Worm (Caenorhabditis elegans) whole organism, early embryonic: ENCODE results near the gene Y55B1AR.4.

Experiments
- B0310.2 ChIP-seq: sonication (generic microtip); optimal IDR thresholded peaks from 2 replicates; lab custom pipeline; 2016; ENCODE audit warnings: mild to moderate bottlenecking, missing genetic modification characterization, missing compliant biosample characterization
- F13C5.2 ChIP-seq: sonication (generic microtip); optimal IDR thresholded peaks from 2 replicates; lab custom pipeline; 2017; ENCODE audit warnings: mild to moderate bottlenecking, missing genetic modification characterization, inconsistent platforms, missing compliant biosample characterization
- aly-1 ChIP-seq: sonication (generic microtip); optimal IDR thresholded peaks from 2 replicates; lab custom pipeline; 2016; ENCODE audit warnings: missing genetic modification characterization, missing compliant biosample characterization
- ama-1 ChIP-seq: fragments of 150-350 bp; optimal IDR thresholded peaks from 2 replicates; lab custom pipeline; 2014
- ceh-13 ChIP-seq: fragments of 200-800 bp; sonication (Bioruptor generic); optimal IDR thresholded peaks from 2 replicates; lab custom pipeline; 2018; ENCODE audit warnings: mild to moderate bottlenecking, missing genetic modification characterization, missing compliant biosample characterization
- ceh-36 ChIP-seq: sonication (generic microtip); optimal IDR thresholded peaks from 2 replicates; lab custom pipeline; 2016; ENCODE audit warnings: missing genetic modification characterization, inconsistent platforms, missing compliant biosample characterization
- ets-7 ChIP-seq: sonication (generic microtip); optimal IDR thresholded peaks from 2 replicates; lab custom pipeline; 2016; ENCODE audit warnings: missing genotype, missing genetic modification characterization, missing compliant biosample characterization
- flt-1 ChIP-seq: fragments of 200-800 bp; sonication (Bioruptor generic); IDR thresholded peaks from 2 replicates; pipeline ENCODE4 v1.3.6; 2022; ENCODE audit warnings: missing genetic modification characterization, missing compliant biosample characterization
- hmbx-1 ChIP-seq: sonication (generic microtip); optimal IDR thresholded peaks from 2 replicates; lab custom pipeline; 2016; ENCODE audit warnings: mild to moderate bottlenecking, missing genetic modification characterization, missing compliant biosample characterization
- hmg-4 ChIP-seq: fragments of 200-800 bp; sonication (Bioruptor generic); optimal IDR thresholded peaks from 2 replicates; lab custom pipeline; 2018; ENCODE audit warnings: mild to moderate bottlenecking, missing genetic modification characterization, missing compliant biosample characterization
- hnd-1 ChIP-seq: sonication (generic microtip); optimal IDR thresholded peaks from 2 replicates; lab custom pipeline; 2016; ENCODE audit warnings: missing genetic modification characterization, missing compliant biosample characterization
- pes-1 ChIP-seq: fragments of 200-800 bp; sonication (Bioruptor generic); IDR thresholded peaks from 2 replicates; pipeline ENCODE4 v1.3.6; 2022; ENCODE audit warnings: missing genetic modification reagents, missing genetic modification characterization, missing compliant biosample characterization
- scrt-1 ChIP-seq: fragments of 200-800 bp; sonication (Bioruptor generic); IDR thresholded peaks from 2 replicates; pipeline ENCODE4 v1.3.6; 2022; ENCODE audit warnings: missing genetic modification characterization, missing compliant biosample characterization
- sea-1 ChIP-seq: fragments of 200-800 bp; sonication (Bioruptor generic); conservative IDR thresholded peaks from 2 replicates; pipeline ENCODE4 v1.3.6; 2022; ENCODE audit warnings: missing genetic modification characterization, missing compliant biosample characterization
- tbx-11 ChIP-seq: fragments of 200-800 bp; sonication (Bioruptor generic); IDR thresholded peaks from 2 replicates; pipeline ENCODE4 v1.3.6; 2022; ENCODE audit warnings: missing genetic modification characterization, missing compliant biosample characterization
- tbx-37 ChIP-seq: fragments of 200-800 bp; sonication (Bioruptor generic); conservative IDR thresholded peaks from 2 replicates; pipeline ENCODE4 v1.3.6; 2022; ENCODE audit warnings: missing genetic modification reagents, missing genetic modification characterization, missing compliant biosample characterization
- tra-4 ChIP-seq: sonication (generic microtip); optimal IDR thresholded peaks from 2 replicates; lab custom pipeline; 2017; ENCODE audit warnings: missing genetic modification characterization, missing compliant biosample characterization

Y55B1AR.4 gene

ce11 chrIII:628942-629341 is 23.6 kb upstream of the Y55B1AR.4 start:
- TF ChIP-seq pes-1 (GFP tag; lab: Robert Waterston, UW) (peak; percentile 62; the same call in 1 of the 2 replicates), scrt-1 (GFP tag; lab: Robert Waterston, UW) (peak; percentile 75), tbx-11 (GFP tag; lab: Robert Waterston, UW) (peak; percentile 46; the same call in 1 of the 2 replicates), tbx-37 (GFP tag; lab: Robert Waterston, UW) (peak; percentile 47)

- TF ChIP-seq flt-1 (no peak), hmg-4 (no peak), scrt-1 (GFP tag; lab: Robert Waterston, UW) (no peak), F13C5.2 (tag; lab: Kevin White, UChicago) (no peak), tra-4 (tag; lab: Kevin White, UChicago) (no peak), hmbx-1 (no peak), pes-1 (GFP tag; lab: Robert Waterston, UW) (no peak), ceh-13 (GFP tag; lab: Kevin White, UChicago) (no peak)
These were observed 22.5 kb upstream of the Y55B1AR.4 start, which contains the start of gene T19C3.5 for ce11 chrIII:627838-628237. Gene T19C3.5, minus strand, starts transcription at chrIII:627938.

ce11 chrIII:626091-626490 is 20.8 kb upstream of the Y55B1AR.4 start:
- TF ChIP-seq B0310.2 (no peak), hmbx-1 (no peak), aly-1 (tag; lab: Kevin White, UChicago) (no peak), ceh-36 (tag; lab: Kevin White, UChicago) (no peak), hmg-4 (no peak), ets-7 (tag; lab: Kevin White, UChicago) (no peak), scrt-1 (GFP tag; lab: Robert Waterston, UW) (no peak), hnd-1 (tag; lab: Kevin White, UChicago) (no peak), tra-4 (tag; lab: Kevin White, UChicago) (no peak), F13C5.2 (tag; lab: Kevin White, UChicago) (no peak), tbx-37 (GFP tag; lab: Robert Waterston, UW) (no peak), pes-1 (GFP tag; lab: Robert Waterston, UW) (no peak), ceh-13 (GFP tag; lab: Kevin White, UChicago) (no peak)

- TF ChIP-seq hmg-4 (peak; percentile 71), ama-1 (lab: Kevin White, UChicago) (no peak), F13C5.2 (tag; lab: Kevin White, UChicago) (peak; percentile 54)
These were observed 18.4 kb upstream of the Y55B1AR.4 start for ce11 chrIII:623754-624153.

- no peak for TF ChIP-seq hnd-1 (tag; lab: Kevin White, UChicago)
- TF ChIP-seq ets-7 (tag; lab: Kevin White, UChicago) = no peak
- TF ChIP-seq tbx-11 (GFP tag; lab: Robert Waterston, UW) = no peak
- TF ChIP-seq flt-1 = no peak
- no peak for TF ChIP-seq tra-4 (tag; lab: Kevin White, UChicago)
- no peak for TF ChIP-seq pes-1 (GFP tag; lab: Robert Waterston, UW)
- TF ChIP-seq F13C5.2 (tag; lab: Kevin White, UChicago) = no peak
- no peak for TF ChIP-seq scrt-1 (GFP tag; lab: Robert Waterston, UW)
- TF ChIP-seq ama-1 (lab: Kevin White, UChicago) = no peak
- TF ChIP-seq aly-1 (tag; lab: Kevin White, UChicago) = no peak
- no peak for TF ChIP-seq ceh-13 (GFP tag; lab: Kevin White, UChicago)
- no peak for TF ChIP-seq hmbx-1
- TF ChIP-seq tbx-37 (GFP tag; lab: Robert Waterston, UW) = no peak
- TF ChIP-seq ceh-36 (tag; lab: Kevin White, UChicago) = no peak
- no peak for TF ChIP-seq B0310.2
- TF ChIP-seq sea-1 (GFP tag; lab: Robert Waterston, UW) = no peak
- no peak for TF ChIP-seq hmg-4
These were observed 14.9 kb upstream of the Y55B1AR.4 start, which contains the start of gene T19C3.4 for ce11 chrIII:620204-620718. Gene T19C3.4, minus strand, starts transcription at chrIII:620254.

ce11 chrIII:617467-617866 is 12.2 kb upstream of the Y55B1AR.4 start, which contains the start of gene T19C3.2:
Gene T19C3.2, minus strand, starts transcription at chrIII:617567.
- TF ChIP-seq ceh-13 (GFP tag; lab: Kevin White, UChicago) = no peak
- no peak for TF ChIP-seq tra-4 (tag; lab: Kevin White, UChicago)
- no peak for TF ChIP-seq pes-1 (GFP tag; lab: Robert Waterston, UW)
- no peak for TF ChIP-seq scrt-1 (GFP tag; lab: Robert Waterston, UW)
- TF ChIP-seq hnd-1 (tag; lab: Kevin White, UChicago) = no peak
- no peak for TF ChIP-seq flt-1
- no peak for TF ChIP-seq ets-7 (tag; lab: Kevin White, UChicago)
- no peak for TF ChIP-seq B0310.2
- no peak for TF ChIP-seq ama-1 (lab: Kevin White, UChicago)
- TF ChIP-seq hmbx-1 = no peak
- TF ChIP-seq ceh-36 (tag; lab: Kevin White, UChicago) = no peak
- TF ChIP-seq tbx-11 (GFP tag; lab: Robert Waterston, UW) = no peak
- TF ChIP-seq hmg-4 = no peak
- TF ChIP-seq F13C5.2 (tag; lab: Kevin White, UChicago) = no peak
- no peak for TF ChIP-seq sea-1 (GFP tag; lab: Robert Waterston, UW)
- TF ChIP-seq tbx-37 (GFP tag; lab: Robert Waterston, UW) = no peak
- TF ChIP-seq aly-1 (tag; lab: Kevin White, UChicago) = no peak

DNA sequence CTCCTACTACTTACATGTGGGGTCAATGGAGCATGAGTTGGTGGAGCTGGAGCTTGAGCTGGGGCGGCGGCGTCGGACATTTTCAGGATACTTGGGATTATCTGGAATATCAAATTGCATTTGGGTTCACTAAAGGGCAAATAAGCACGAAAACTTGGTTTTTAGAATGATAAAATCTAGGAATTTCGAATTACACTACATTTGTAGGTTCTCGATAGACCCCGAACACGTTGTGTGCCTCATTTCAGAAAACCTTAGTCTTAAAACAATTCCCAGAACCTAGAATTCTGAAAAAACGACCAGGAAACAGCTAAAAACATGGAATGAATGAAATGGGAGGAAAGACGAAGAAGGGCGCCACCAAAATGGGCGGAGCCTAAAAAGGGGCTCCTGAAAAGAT is 9.1 kb upstream of the Y55B1AR.4 start, which contains the start of gene T19C3.3:
TSS of gene T19C3.3 (minus strand) at position 101 of the 400 bp plus-strand sequence.
- TF ChIP-seq B0310.2 (no peak), tbx-37 (GFP tag; lab: Robert Waterston, UW) (no peak), sea-1 (GFP tag; lab: Robert Waterston, UW) (no peak), flt-1 (no peak), ceh-13 (GFP tag; lab: Kevin White, UChicago) (no peak), F13C5.2 (tag; lab: Kevin White, UChicago) (no peak), scrt-1 (GFP tag; lab: Robert Waterston, UW) (no peak), hmg-4 (no peak), ama-1 (lab: Kevin White, UChicago) (no peak), tra-4 (tag; lab: Kevin White, UChicago) (no peak), hmbx-1 (no peak), aly-1 (tag; lab: Kevin White, UChicago) (no peak), hnd-1 (tag; lab: Kevin White, UChicago) (no peak), ceh-36 (tag; lab: Kevin White, UChicago) (no peak)
